Worm (Caenorhabditis elegans): ENCODE results near the gene F36H5.8.

DNA sequence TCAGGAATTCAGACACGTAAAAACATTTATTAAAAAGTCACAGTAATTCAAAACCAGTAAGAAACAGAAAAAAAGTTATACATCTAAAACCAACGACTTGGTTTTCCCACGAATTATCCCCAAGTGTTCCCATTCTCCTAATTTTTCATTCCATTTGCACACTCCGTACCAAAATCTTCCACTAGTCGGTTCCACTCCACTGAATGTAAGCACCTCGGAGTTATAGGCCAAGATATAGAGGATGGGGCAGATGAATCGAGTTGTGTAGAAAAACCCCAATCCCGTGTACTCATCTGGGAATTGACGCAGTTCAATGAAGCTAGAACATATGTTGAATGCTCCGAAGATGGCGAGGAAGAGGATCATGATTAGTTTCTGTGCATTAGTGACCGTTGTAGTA lies 36.7 kb upstream of the F36H5.8 start:
- TF ChIP-seq dmd-4 (tag; optimal IDR thresholded peaks at IDR 0.05) (no peak), sem-4 (tag; optimal IDR thresholded peaks at IDR 0.05) (no peak), elt-3 (tag; optimal IDR thresholded peaks at IDR 0.05) (no peak), lin-13 (GFP tag; optimal IDR thresholded peaks at IDR 0.05) (no peak), ztf-4 (tag; optimal IDR thresholded peaks at IDR 0.05) (no peak), ztf-11 (tag; optimal IDR thresholded peaks at IDR 0.05) (no peak), nhr-12 (tag; optimal IDR thresholded peaks at IDR 0.05) (no peak), nhr-237 (tag; optimal IDR thresholded peaks at IDR 0.05) (no peak), unc-62 (GFP tag; optimal IDR thresholded peaks at IDR 0.05) (no peak), ZK546.5 (tag; optimal IDR thresholded peaks at IDR 0.05) (no peak), fos-1 (tag; optimal IDR thresholded peaks at IDR 0.05) (no peak), egl-27 (tag; optimal IDR thresholded peaks at IDR 0.05) (no peak)

All from whole organism, L2 larva.